Fruit fly (Drosophila melanogaster) whole organism, wandering third instar larva: ENCODE measurements around the gene Cog1.
A peak's percentile ranks its signal among the peaks of the same experiment; 100 is the strongest.

Source experiments
- Abd-B ChIP-seq: fragments of >200 bp; optimal IDR thresholded peaks from 2 replicates; lab custom pipeline; 2017; ENCODE audit warnings: missing biosample characterization, missing genetic modification characterization
- CG32264 ChIP-seq: fragments of 200-800 bp; sonication (Bioruptor generic); optimal IDR thresholded peaks from 2 replicates; lab custom pipeline; 2016; ENCODE audit warnings: missing biosample characterization, missing genetic modification characterization
- CG9705 ChIP-seq: fragments of 200-800 bp; sonication (Bioruptor generic); optimal IDR thresholded peaks from 2 replicates; lab custom pipeline; 2018; ENCODE audit warnings: missing biosample characterization, mild to moderate bottlenecking, missing genetic modification characterization
- CrebA ChIP-seq: fragments of 200-800 bp; sonication (Bioruptor generic); optimal IDR thresholded peaks from 2 replicates; lab custom pipeline; 2016; ENCODE audit warnings: missing biosample characterization, mild to moderate bottlenecking, missing genetic modification characterization, borderline replicate concordance
- Dfd ChIP-seq: fragments of >200 bp; optimal IDR thresholded peaks from 2 replicates; lab custom pipeline; 2017; ENCODE audit warnings: missing biosample characterization, missing genetic modification characterization
- Dif ChIP-seq: fragments of 200-275, 200-300 bp; sonication (Bioruptor generic); optimal IDR thresholded peaks from 2 replicates; lab custom pipeline; 2018; ENCODE audit warnings: missing biosample characterization, missing genetic modification characterization; ENCODE audit not compliant: partially characterized antibody
- GATAd ChIP-seq: sonication (Bioruptor generic); optimal IDR thresholded peaks from 2 replicates; lab custom pipeline; 2016; ENCODE audit warnings: missing biosample characterization, missing genetic modification characterization
- HLH106 ChIP-seq: fragments of 200-800 bp; optimal IDR thresholded peaks from 3 replicates; lab custom pipeline; 2019; ENCODE audit warnings: missing biosample characterization, mild to moderate bottlenecking, missing genetic modification characterization, moderate library complexity
- Hnf4 ChIP-seq: fragments of 200-800 bp; sonication (Bioruptor generic); optimal IDR thresholded peaks from 2 replicates; lab custom pipeline; 2016; ENCODE audit warnings: missing biosample characterization, mild to moderate bottlenecking, missing genetic modification characterization
- Hr78 ChIP-seq: fragments of >200 bp; optimal IDR thresholded peaks from 2 replicates; lab custom pipeline; 2017; ENCODE audit warnings: missing biosample characterization, missing genetic modification characterization
- Jra ChIP-seq: sonication (Bioruptor generic); optimal IDR thresholded peaks from 2 replicates; lab custom pipeline; 2016; ENCODE audit warnings: missing biosample characterization, missing genetic modification characterization
- Mio ChIP-seq: sonication (Bioruptor generic); optimal IDR thresholded peaks from 2 replicates; lab custom pipeline; 2016; ENCODE audit warnings: missing biosample characterization, missing genetic modification characterization
- Myc ChIP-seq: fragments of >200 bp; optimal IDR thresholded peaks from 2 replicates; lab custom pipeline; 2017
- N ChIP-seq: fragments of >200 bp; optimal IDR thresholded peaks from 2 replicates; lab custom pipeline; 2018; ENCODE audit warnings: missing biosample characterization, missing external identifiers, missing genetic modification characterization
- OdsH ChIP-seq: fragments of 200-800 bp; sonication (Bioruptor generic); optimal IDR thresholded peaks from 2 replicates; lab custom pipeline; 2016; ENCODE audit warnings: missing biosample characterization, mild to moderate bottlenecking, missing genetic modification characterization
- Rel ChIP-seq, 2 experiments: fragments of 200-800 bp; sonication (Bioruptor generic) in 1 of 2; optimal IDR thresholded peaks; 2 replicates in 1 of 2; 3 replicates in 1 of 2; lab custom pipeline; 2016 to 2019; ENCODE audit warnings: mild to moderate bottlenecking in 2 of 2, missing biosample characterization in 2 of 2, missing genetic modification characterization in 2 of 2, moderate library complexity in 1 of 2
- Sp1 ChIP-seq: fragments of 200-800 bp; sonication (Bioruptor generic); optimal IDR thresholded peaks from 3 replicates; lab custom pipeline; 2019; ENCODE audit warnings: missing biosample characterization, mild to moderate bottlenecking, missing genetic modification characterization, moderate library complexity
- Vsx2 ChIP-seq: fragments of 200-300, 225-300 bp; sonication (Bioruptor generic); optimal IDR thresholded peaks from 2 replicates; lab custom pipeline; 2018; ENCODE audit warnings: missing biosample characterization, missing genetic modification characterization; ENCODE audit not compliant: partially characterized antibody
- br ChIP-seq: fragments of 200-800 bp; sonication (Bioruptor generic); optimal IDR thresholded peaks from 2 replicates; lab custom pipeline; 2016; ENCODE audit warnings: missing biosample characterization, missing genetic modification characterization
- brk ChIP-seq: fragments of 200-800 bp; sonication (Bioruptor generic); optimal IDR thresholded peaks from 2 replicates; lab custom pipeline; 2016; ENCODE audit warnings: missing biosample characterization, mild to moderate bottlenecking, missing genetic modification characterization
- dl ChIP-seq, 2 experiments: fragments of 175-275, 200-275 bp in 1 of 2; fragments of 200-275 bp in 1 of 2; sonication (Bioruptor generic); optimal IDR thresholded peaks; lab custom pipeline; 2018; ENCODE audit warnings: mild to moderate bottlenecking in 2 of 2, missing biosample characterization in 2 of 2, missing genetic modification characterization in 2 of 2, moderate library complexity in 2 of 2; ENCODE audit not compliant: partially characterized antibody in 2 of 2, insufficient read depth in 1 of 2
- dmrt93B ChIP-seq: fragments of 200-800 bp; sonication (Bioruptor generic); optimal IDR thresholded peaks from 2 replicates; lab custom pipeline; 2018; ENCODE audit warnings: missing biosample characterization, mild to moderate bottlenecking, missing genetic modification characterization
- dsf ChIP-seq: sonication (Bioruptor generic); optimal IDR thresholded peaks from 2 replicates; lab custom pipeline; 2016; ENCODE audit warnings: missing biosample characterization, missing genetic modification characterization, borderline replicate concordance
- ey ChIP-seq: fragments of 200-800 bp; sonication (Bioruptor generic); optimal IDR thresholded peaks from 2 replicates; lab custom pipeline; 2016; ENCODE audit warnings: missing biosample characterization, missing genetic modification characterization
- foxo ChIP-seq, 2 experiments: fragments of 200-800 bp; sonication (Bioruptor generic); optimal IDR thresholded peaks; 2 replicates in 1 of 2; 3 replicates in 1 of 2; lab custom pipeline; 2016 to 2017; ENCODE audit warnings: missing biosample characterization in 2 of 2, missing genetic modification characterization in 2 of 2
- fru ChIP-seq: fragments of 200-800 bp; sonication (Bioruptor generic); optimal IDR thresholded peaks from 3 replicates; lab custom pipeline; 2016; ENCODE audit warnings: missing biosample characterization, mild to moderate bottlenecking, missing genetic modification characterization
- h ChIP-seq: fragments of 200-800 bp; sonication (Bioruptor generic); optimal IDR thresholded peaks from 3 replicates; lab custom pipeline; 2016; ENCODE audit warnings: missing biosample characterization, mild to moderate bottlenecking, missing genetic modification characterization
- jim ChIP-seq: fragments of 175-275, 200-325 bp; sonication (Bioruptor generic); optimal IDR thresholded peaks from 2 replicates; lab custom pipeline; 2016; ENCODE audit warnings: missing biosample characterization, mild to moderate bottlenecking, missing genetic modification characterization
- lola ChIP-seq: fragments of >200 bp; optimal IDR thresholded peaks from 2 replicates; lab custom pipeline; 2017; ENCODE audit warnings: missing biosample characterization, missing genetic modification characterization
- pan ChIP-seq: fragments of >200 bp; optimal IDR thresholded peaks from 2 replicates; lab custom pipeline; 2017
- psq ChIP-seq: fragments of 200-800 bp; sonication (Bioruptor generic); optimal IDR thresholded peaks from 3 replicates; lab custom pipeline; 2017; ENCODE audit warnings: missing biosample characterization, mild to moderate bottlenecking, missing genetic modification characterization, moderate library complexity
- rgr ChIP-seq: fragments of 200-800 bp; sonication (Bioruptor generic); optimal IDR thresholded peaks from 3 replicates; lab custom pipeline; 2016; ENCODE audit warnings: missing biosample characterization, mild to moderate bottlenecking, missing genetic modification characterization
- sage ChIP-seq: fragments of 200-800 bp; sonication (Bioruptor generic); optimal IDR thresholded peaks from 2 replicates; lab custom pipeline; 2016; ENCODE audit warnings: missing biosample characterization, mild to moderate bottlenecking, missing genetic modification characterization
- sv ChIP-seq: fragments of 200-800 bp; sonication (Bioruptor generic); optimal IDR thresholded peaks from 3 replicates; lab custom pipeline; 2016; ENCODE audit warnings: missing biosample characterization, missing genetic modification characterization
- usp ChIP-seq: fragments of >200 bp; optimal IDR thresholded peaks from 2 replicates; lab custom pipeline; 2017; ENCODE audit warnings: missing biosample characterization, missing genetic modification characterization
- woc ChIP-seq: sonication (Bioruptor generic); optimal IDR thresholded peaks from 2 replicates; lab custom pipeline; 2016; ENCODE audit warnings: missing biosample characterization, mild to moderate bottlenecking, missing genetic modification characterization

The Cog1 gene

DNA sequence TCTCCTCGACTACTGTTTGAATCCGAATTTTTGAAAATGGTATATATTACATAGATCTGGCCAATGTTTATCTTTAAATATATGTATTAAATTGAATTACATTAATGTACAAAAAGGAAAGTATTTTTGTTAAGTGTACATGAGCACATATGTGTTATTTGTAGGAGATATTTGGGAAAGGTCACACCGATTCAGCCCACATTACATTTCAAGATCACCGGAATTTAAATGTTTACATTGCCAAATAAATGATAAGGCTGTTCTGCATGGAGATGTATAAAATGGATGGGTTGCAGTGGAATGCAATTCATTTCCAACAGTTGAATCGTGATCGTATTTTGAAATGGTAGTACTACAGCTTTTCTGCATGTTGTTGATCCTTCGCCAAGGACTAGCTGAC, 9.6 kb upstream of the Cog1 start, which contains the start of gene CG3916:
Gene CG3916, plus strand, starts transcription at position 301 of the 400 bp plus-strand sequence.
- TF ChIP-seq HLH106 (tag; lab: Kevin White, UChicago) (no peak), usp (GFP tag; lab: Kevin White, UChicago) (no peak), dl (GFP tag; optimal IDR thresholded peaks at IDR 0.05; lab: Kevin White, UChicago; ENCODE audit: insufficient read depth in 1 of 2, partially characterized antibody in 2 of 2) (no peak), Myc (no peak), ey (GFP tag; lab: Kevin White, UChicago) (no peak), Abd-B (GFP tag; lab: Kevin White, UChicago) (no peak), dmrt93B (GFP tag; lab: Kevin White, UChicago) (no peak), GATAd (GFP tag; lab: Kevin White, UChicago) (no peak), CG9705 (GFP tag; lab: Kevin White, UChicago) (no peak), rgr (no peak), Hr78 (GFP tag; lab: Kevin White, UChicago) (no peak), sage (GFP tag; lab: Kevin White, UChicago) (no peak), Vsx2 (no peak), CG32264 (GFP tag; lab: Kevin White, UChicago) (no peak)
- TF ChIP-seq, all 38 proteins: peak for 0

DNA sequence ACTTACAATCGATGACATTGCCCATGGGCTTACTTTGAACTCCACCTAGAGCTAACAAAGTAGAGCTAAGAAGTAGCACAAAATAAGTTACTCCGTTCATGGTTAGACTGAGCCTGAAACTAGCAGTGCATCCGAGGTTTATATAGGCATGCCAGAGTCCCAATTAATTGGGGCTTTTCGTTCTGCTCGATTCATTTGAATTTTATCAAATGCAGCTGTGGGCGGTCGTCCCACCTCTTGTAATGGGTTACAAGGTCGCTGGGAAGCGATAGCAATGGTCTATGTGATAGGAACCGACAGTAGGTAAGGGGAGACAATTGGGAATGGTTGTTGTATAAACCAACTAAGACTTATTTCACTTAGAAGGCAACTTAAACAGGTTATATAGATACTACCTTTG, 6.8 kb upstream of the Cog1 start, which contains the start of gene CG12256:
Gene CG12256, minus strand, starts transcription at position 101 of the 400 bp plus-strand sequence.
- no peak for TF ChIP-seq h (GFP tag; lab: Kevin White, UChicago)
- TF ChIP-seq Vsx2 = no peak
- TF ChIP-seq rgr = no peak
- no peak for TF ChIP-seq Rel (GFP tag; optimal IDR thresholded peaks at IDR 0.05; lab: Kevin White, UChicago)
- TF ChIP-seq Rel (tag; optimal IDR thresholded peaks at IDR 0.05; lab: Kevin White, UChicago) = no peak
- no peak for TF ChIP-seq Myc
- TF ChIP-seq GATAd (GFP tag; lab: Kevin White, UChicago) = no peak
- TF ChIP-seq dl (GFP tag; optimal IDR thresholded peaks at IDR 0.05; lab: Kevin White, UChicago; ENCODE audit: insufficient read depth in 1 of 2, partially characterized antibody in 2 of 2) = no peak
- no peak for TF ChIP-seq brk (GFP tag; lab: Kevin White, UChicago)
- TF ChIP-seq sage (GFP tag; lab: Kevin White, UChicago) = no peak
- TF ChIP-seq HLH106 (tag; lab: Kevin White, UChicago) = no peak
- no peak for TF ChIP-seq dmrt93B (GFP tag; lab: Kevin White, UChicago)
- no peak for TF ChIP-seq Abd-B (GFP tag; lab: Kevin White, UChicago)
- no peak for TF ChIP-seq lola (GFP tag; lab: Kevin White, UChicago)
- no peak for TF ChIP-seq jim (GFP tag; lab: Kevin White, UChicago)
- TF ChIP-seq ey (GFP tag; lab: Kevin White, UChicago) = no peak

DNA sequence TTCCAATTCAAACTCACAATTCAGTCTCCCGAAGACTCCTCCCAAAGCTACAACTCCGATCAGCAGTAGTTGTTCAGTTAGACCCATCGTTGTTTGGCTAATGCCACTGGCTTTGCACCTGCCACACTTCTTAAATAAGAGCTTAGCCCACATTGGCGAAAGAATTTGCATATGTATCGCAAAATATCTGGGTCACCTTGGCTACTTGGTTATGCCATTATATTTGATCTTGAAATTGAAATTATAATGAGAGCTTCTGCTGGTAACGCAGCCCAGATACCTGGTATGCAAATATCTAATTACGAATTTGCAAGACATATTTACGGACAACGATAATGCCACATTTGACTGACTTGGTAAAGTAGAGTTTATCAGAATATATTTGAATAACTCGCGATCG, 5.4 kb upstream of the Cog1 start, which contains the start of gene CG17404:
Gene CG17404, minus strand, starts transcription at position 101 of the 400 bp plus-strand sequence.
- TF ChIP-seq Vsx2 = no peak
- TF ChIP-seq Dfd = no peak
- no peak for TF ChIP-seq dsf
- TF ChIP-seq OdsH = no peak
- TF ChIP-seq lola (GFP tag; lab: Kevin White, UChicago) = no peak
- TF ChIP-seq jim (GFP tag; lab: Kevin White, UChicago) = no peak
- TF ChIP-seq N (GFP tag; lab: Kevin White, UChicago) = no peak
- no peak for TF ChIP-seq br (GFP tag; lab: Kevin White, UChicago)
- no peak for TF ChIP-seq CG32264 (GFP tag; lab: Kevin White, UChicago)
- TF ChIP-seq h (GFP tag; lab: Kevin White, UChicago) = no peak
- no peak for TF ChIP-seq Dif (GFP tag; lab: Kevin White, UChicago)
- no peak for TF ChIP-seq Hr78 (GFP tag; lab: Kevin White, UChicago)

DNA sequence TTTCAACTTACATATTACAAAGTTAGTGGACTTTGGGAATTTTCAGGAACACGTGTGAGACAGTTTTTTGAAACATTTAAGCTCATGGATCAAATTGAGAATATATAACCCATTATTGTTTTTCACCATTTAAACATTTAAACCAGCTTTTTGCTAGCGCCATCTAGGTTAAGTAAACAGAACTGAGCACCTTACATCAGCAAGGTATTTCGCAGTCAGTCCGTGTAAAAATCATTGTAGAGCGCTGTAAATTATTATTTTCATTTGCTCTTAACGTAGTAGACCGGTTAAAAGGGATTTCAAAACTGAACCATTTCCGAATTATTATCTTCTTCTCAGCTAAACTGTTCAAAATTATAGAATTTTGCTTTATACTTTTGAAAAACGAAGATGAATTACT, 2.6 kb upstream of the Cog1 start, which contains the start of gene Rsbp15:
Gene Rsbp15, plus strand, starts transcription at position 295 of the 400 bp plus-strand sequence.
- TF ChIP-seq Myc (peak; percentile 48), dsf (no peak)

DNA sequence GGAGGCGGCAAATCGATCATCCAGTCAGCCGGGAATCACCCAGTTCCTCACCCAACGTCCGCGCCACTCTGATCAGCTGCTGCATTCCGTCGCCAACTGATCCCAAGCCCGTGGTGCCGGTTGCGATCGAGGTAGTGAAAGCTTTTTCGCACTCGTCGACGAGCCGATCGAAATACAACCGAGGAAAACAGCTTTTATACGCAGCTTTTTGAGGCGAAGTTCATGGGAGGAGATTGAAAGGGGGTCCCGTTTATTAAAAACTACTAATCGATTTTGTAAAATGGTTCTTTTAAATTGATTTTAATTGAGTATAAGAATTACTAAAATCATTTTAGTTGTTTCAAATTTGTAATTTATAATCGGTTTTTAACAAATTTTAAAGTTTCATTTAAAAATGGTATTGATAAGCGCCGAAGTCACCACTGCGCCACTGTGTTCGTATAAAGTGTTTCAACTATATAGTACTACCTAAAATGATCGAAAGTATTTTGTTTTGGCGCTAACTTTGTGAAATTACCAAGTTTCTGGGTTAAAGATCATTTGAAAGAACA, 2.0 kb upstream of the Cog1 start, which contains the start of gene CG4860:
Gene CG4860, minus strand, starts transcription at position 99 of the 551 bp plus-strand sequence.
- TF ChIP-seq dsf (peak; percentile 73), CG9705 (GFP tag; lab: Kevin White, UChicago) (peak; percentile 70), pan (lab: Kevin White, UChicago) (no peak), Abd-B (GFP tag; lab: Kevin White, UChicago) (no peak), rgr (peak; percentile 90), dmrt93B (GFP tag; lab: Kevin White, UChicago) (peak; percentile 58), ey (GFP tag; lab: Kevin White, UChicago) (peak; percentile 89), br (GFP tag; lab: Kevin White, UChicago) (peak; percentile 91), HLH106 (tag; lab: Kevin White, UChicago) (peak; percentile 88), CrebA (peak; percentile 77), psq (peak; percentile 75), Jra (GFP tag; lab: Kevin White, UChicago) (peak; percentile 79), OdsH (peak; percentile 88), Mio (GFP tag; lab: Kevin White, UChicago) (peak; percentile 18), Dfd (no peak), jim (GFP tag; lab: Kevin White, UChicago) (peak; percentile 48), brk (GFP tag; lab: Kevin White, UChicago) (peak; percentile 80), woc (peak; percentile 73), Hnf4 (GFP tag; lab: Kevin White, UChicago) (no peak), Sp1 (GFP tag; lab: Kevin White, UChicago) (peak; percentile 85), GATAd (GFP tag; lab: Kevin White, UChicago) (peak; percentile 64), Hr78 (GFP tag; lab: Kevin White, UChicago) (no peak), foxo (GFP tag; optimal IDR thresholded peaks at IDR 0.05; lab: Kevin White, UChicago) (peak; percentile 42 to 96), fru (GFP tag; lab: Kevin White, UChicago) (peak; percentile 91), sv (GFP tag; lab: Kevin White, UChicago) (peak; percentile 85), Rel (GFP tag; optimal IDR thresholded peaks at IDR 0.05; lab: Kevin White, UChicago) (peak; percentile 35), Rel (tag; optimal IDR thresholded peaks at IDR 0.05; lab: Kevin White, UChicago) (peak; percentile 98), sage (GFP tag; lab: Kevin White, UChicago) (peak; percentile 76)
